Fruit fly (Drosophila melanogaster) whole organism, prepupa: ENCODE results near the gene CG15747.

Source experiments
- CG10669 ChIP-seq: fragments of 200-800 bp; sonication (Bioruptor generic); optimal IDR thresholded peaks from 3 replicates; lab custom pipeline; 2018; ENCODE audit warnings: missing biosample characterization, mild to moderate bottlenecking, missing genetic modification characterization, moderate library complexity
- CG11294 ChIP-seq: fragments of 200-800 bp; sonication (Bioruptor generic); IDR thresholded peaks from 2 replicates; pipeline ENCODE4 v1.3.6; 2022; ENCODE audit warnings: missing biosample characterization, missing genetic modification characterization
- CG11762 ChIP-seq: fragments of 200-800 bp; sonication (Bioruptor generic); optimal IDR thresholded peaks from 3 replicates; lab custom pipeline; 2016; ENCODE audit warnings: missing biosample characterization, missing genetic modification characterization; ENCODE audit not compliant: insufficient read depth
- CG11902 ChIP-seq: fragments of 200-800 bp; sonication (Bioruptor generic); optimal IDR thresholded peaks from 3 replicates; lab custom pipeline; 2016; ENCODE audit warnings: missing biosample characterization, missing genetic modification characterization
- CG15336 ChIP-seq: fragments of 200-800 bp; sonication (Bioruptor generic); IDR thresholded peaks from 2 replicates; pipeline ENCODE4 v1.3.6; 2022; ENCODE audit warnings: missing biosample characterization, missing genetic modification characterization
- CG16779 ChIP-seq: fragments of 200-800 bp; sonication (Bioruptor generic); optimal IDR thresholded peaks from 3 replicates; lab custom pipeline; 2017; ENCODE audit warnings: missing biosample characterization, mild to moderate bottlenecking, missing genetic modification characterization
- CG31627 ChIP-seq: fragments of 200-800 bp; sonication (Bioruptor generic); optimal IDR thresholded peaks from 3 replicates; lab custom pipeline; 2016; ENCODE audit warnings: missing biosample characterization, missing genetic modification characterization
- CG32006 ChIP-seq: fragments of 200-800 bp; sonication (Bioruptor generic); optimal IDR thresholded peaks from 3 replicates; lab custom pipeline; 2017; ENCODE audit warnings: missing biosample characterization, mild to moderate bottlenecking, missing genetic modification characterization
- CG34406 ChIP-seq: fragments of 200-800 bp; sonication (Bioruptor generic); optimal IDR thresholded peaks from 3 replicates; lab custom pipeline; 2016; ENCODE audit warnings: missing biosample characterization, missing genetic modification characterization
- CG3919 ChIP-seq: fragments of 200-800 bp; sonication (Bioruptor generic); optimal IDR thresholded peaks from 3 replicates; lab custom pipeline; 2016; ENCODE audit warnings: missing biosample characterization, missing genetic modification characterization
- CG4318 ChIP-seq: fragments of 200-800 bp; sonication (Bioruptor generic); optimal IDR thresholded peaks from 3 replicates; lab custom pipeline; 2017; ENCODE audit warnings: missing biosample characterization, mild to moderate bottlenecking, missing genetic modification characterization
- CG6163 ChIP-seq: fragments of 200-800 bp; sonication (Bioruptor generic); IDR thresholded peaks from 3 replicates; pipeline ENCODE4 v1.3.6; 2022; ENCODE audit warnings: missing biosample characterization, missing genetic modification characterization
- CG6792 ChIP-seq: fragments of 200-800 bp; sonication (Bioruptor generic); optimal IDR thresholded peaks from 3 replicates; lab custom pipeline; 2016; ENCODE audit warnings: missing biosample characterization, missing genetic modification characterization
- CG6808 ChIP-seq: fragments of 200-800 bp; sonication (Bioruptor generic); optimal IDR thresholded peaks from 3 replicates; lab custom pipeline; 2017; ENCODE audit warnings: missing biosample characterization, missing genetic modification characterization, mild to moderate bottlenecking, moderate library complexity, missing genetic modification reagents
- CG6854 ChIP-seq: fragments of 200-800 bp; sonication (Bioruptor generic); optimal IDR thresholded peaks from 2 replicates; lab custom pipeline; 2017; ENCODE audit warnings: missing biosample characterization, mild to moderate bottlenecking, missing genetic modification characterization
- CG7368 ChIP-seq: fragments of 200-800 bp; sonication (Bioruptor generic); optimal IDR thresholded peaks from 3 replicates; lab custom pipeline; 2016; ENCODE audit warnings: missing biosample characterization, missing genetic modification characterization
- CG8319 ChIP-seq: fragments of 200-800 bp; sonication (Bioruptor generic); optimal IDR thresholded peaks from 3 replicates; lab custom pipeline; 2016; ENCODE audit warnings: missing biosample characterization, missing genetic modification characterization
- CG8632 ChIP-seq: fragments of 200-800 bp; sonication (Bioruptor generic); optimal IDR thresholded peaks from 3 replicates; lab custom pipeline; 2016; ENCODE audit warnings: missing biosample characterization, missing genetic modification characterization
- CG9139 ChIP-seq: fragments of 200-800 bp; sonication (Bioruptor generic); optimal IDR thresholded peaks from 3 replicates; lab custom pipeline; 2017; ENCODE audit warnings: missing biosample characterization, mild to moderate bottlenecking, missing genetic modification characterization
- Eip75B ChIP-seq: fragments of 200-800 bp; sonication (Bioruptor generic); optimal IDR thresholded peaks from 3 replicates; lab custom pipeline; 2016; ENCODE audit warnings: missing biosample characterization, missing genetic modification characterization
- Eip93F ChIP-seq: fragments of 200-800 bp; sonication (Bioruptor generic); optimal IDR thresholded peaks from 2 replicates; lab custom pipeline; 2016; ENCODE audit warnings: missing biosample characterization, mild to moderate bottlenecking, missing genetic modification characterization
- Ets21C ChIP-seq: fragments of 200-800 bp; sonication (Bioruptor generic); optimal IDR thresholded peaks from 3 replicates; lab custom pipeline; 2016; ENCODE audit warnings: missing biosample characterization, missing genetic modification characterization
- Ets96B ChIP-seq: fragments of 200-800 bp; optimal IDR thresholded peaks from 2 replicates; lab custom pipeline; 2019; ENCODE audit warnings: missing biosample characterization, mild to moderate bottlenecking, missing genetic modification characterization, moderate library complexity
- Hr38 ChIP-seq: sonication (Bioruptor generic); optimal IDR thresholded peaks from 2 replicates; lab custom pipeline; 2016; ENCODE audit warnings: missing biosample characterization, missing genetic modification characterization
- Hr39 ChIP-seq: fragments of 200-800 bp; sonication (Bioruptor generic); optimal IDR thresholded peaks from 2 replicates; lab custom pipeline; 2016; ENCODE audit warnings: missing biosample characterization, missing genetic modification characterization
- Hr4 ChIP-seq: fragments of 200-800 bp; sonication (Bioruptor generic); optimal IDR thresholded peaks from 3 replicates; lab custom pipeline; 2016; ENCODE audit warnings: missing biosample characterization, missing genetic modification characterization
- Met ChIP-seq: fragments of 200-800 bp; sonication (Bioruptor generic); optimal IDR thresholded peaks from 3 replicates; lab custom pipeline; 2016; ENCODE audit warnings: missing biosample characterization, missing genetic modification characterization
- Smox ChIP-seq: fragments of 200-800 bp; sonication (Bioruptor generic); optimal IDR thresholded peaks from 3 replicates; lab custom pipeline; 2016; ENCODE audit warnings: missing biosample characterization, missing genetic modification characterization
- Sox14 ChIP-seq: fragments of 200-800 bp; sonication (Bioruptor generic); optimal IDR thresholded peaks from 3 replicates; lab custom pipeline; 2016; ENCODE audit warnings: missing biosample characterization, missing genetic modification characterization
- achi ChIP-seq: fragments of 200-800 bp; sonication (Bioruptor generic); optimal IDR thresholded peaks from 3 replicates; lab custom pipeline; 2016; ENCODE audit warnings: missing biosample characterization, missing genetic modification characterization
- acj6 ChIP-seq: fragments of 200-800 bp; sonication (Bioruptor generic); optimal IDR thresholded peaks from 3 replicates; lab custom pipeline; 2016; ENCODE audit warnings: missing biosample characterization, missing genetic modification characterization
- cyc ChIP-seq: fragments of 200-800 bp; sonication (Bioruptor generic); optimal IDR thresholded peaks from 3 replicates; lab custom pipeline; 2016; ENCODE audit warnings: missing biosample characterization, missing genetic modification characterization
- dac ChIP-seq: fragments of 200-800 bp; sonication (Bioruptor generic); optimal IDR thresholded peaks from 2 replicates; lab custom pipeline; 2017; ENCODE audit warnings: missing biosample characterization, mild to moderate bottlenecking, missing genetic modification characterization
- dsx ChIP-seq: fragments of 200-800 bp; optimal IDR thresholded peaks from 3 replicates; lab custom pipeline; 2019; ENCODE audit warnings: missing biosample characterization, mild to moderate bottlenecking, missing genetic modification characterization, moderate library complexity; ENCODE audit not compliant: poor library complexity, severe bottlenecking
- eg ChIP-seq: fragments of 200-800 bp; sonication (Bioruptor generic); IDR thresholded peaks from 3 replicates; pipeline ENCODE4 v1.3.6; 2022; ENCODE audit warnings: missing biosample characterization, missing genetic modification characterization
- esn ChIP-seq: fragments of 200-800 bp; sonication (Bioruptor generic); optimal IDR thresholded peaks from 2 replicates; lab custom pipeline; 2016; ENCODE audit warnings: missing biosample characterization, mild to moderate bottlenecking, missing genetic modification characterization, moderate library complexity
- fd59A ChIP-seq: fragments of 200-800 bp; sonication (Bioruptor generic); optimal IDR thresholded peaks from 2 replicates; lab custom pipeline; 2017; ENCODE audit warnings: missing biosample characterization, mild to moderate bottlenecking, missing genetic modification characterization, missing genetic modification reagents
- fd85E ChIP-seq: fragments of 200-800 bp; sonication (Bioruptor generic); optimal IDR thresholded peaks from 3 replicates; lab custom pipeline; 2016; ENCODE audit warnings: missing biosample characterization, missing genetic modification characterization
- fkh ChIP-seq: fragments of 200-800 bp; sonication (Bioruptor generic); optimal IDR thresholded peaks from 3 replicates; lab custom pipeline; 2017; ENCODE audit warnings: missing biosample characterization, mild to moderate bottlenecking, missing genetic modification characterization, moderate library complexity
- net ChIP-seq: fragments of 200-800 bp; sonication (Bioruptor generic); optimal IDR thresholded peaks from 3 replicates; lab custom pipeline; 2016; ENCODE audit warnings: missing biosample characterization, missing genetic modification characterization
- pdm3 ChIP-seq: fragments of 200-800 bp; sonication (Bioruptor generic); optimal IDR thresholded peaks from 3 replicates; lab custom pipeline; 2016; ENCODE audit warnings: missing biosample characterization, missing genetic modification characterization
- salr ChIP-seq, 2 experiments: fragments of 200-800 bp; sonication (Bioruptor generic); optimal IDR thresholded peaks; 3 replicates each; lab custom pipeline; 2016 to 2018; ENCODE audit warnings: missing biosample characterization in 2 of 2, missing genetic modification characterization in 2 of 2, mild to moderate bottlenecking in 1 of 2
- spab ChIP-seq: fragments of 200-800 bp; sonication (Bioruptor generic); optimal IDR thresholded peaks from 2 replicates; lab custom pipeline; 2017; ENCODE audit warnings: missing biosample characterization, mild to moderate bottlenecking, missing genetic modification characterization, missing genetic modification reagents
- ss ChIP-seq, 2 experiments: fragments of 200-800 bp; sonication (Bioruptor generic); optimal IDR thresholded peaks; 2 replicates in 1 of 2; 3 replicates in 1 of 2; lab custom pipeline; 2017 to 2018; ENCODE audit warnings: mild to moderate bottlenecking in 2 of 2, missing biosample characterization in 2 of 2, missing genetic modification characterization in 2 of 2, moderate library complexity in 1 of 2
- svp ChIP-seq: fragments of 200-800 bp; sonication (Bioruptor generic); peaks from one replicate; lab custom pipeline; 2016; ENCODE audit warnings: missing biosample characterization, missing genetic modification characterization
- topi ChIP-seq: fragments of 200-800 bp; sonication (Bioruptor generic); optimal IDR thresholded peaks from 3 replicates; lab custom pipeline; 2016; ENCODE audit warnings: missing biosample characterization, missing genetic modification characterization

CG15747 gene

dm6 chrX:13331814-13332701 is 6.1 kb upstream of the CG15747 start (continued):
- peak; percentile 85 for TF ChIP-seq CG11762 (GFP tag; lab: Kevin White, UChicago)
- TF ChIP-seq dsx, result peak; percentile 68
- peak; percentile 89 for TF ChIP-seq esn (GFP tag; lab: Kevin White, UChicago)
- TF ChIP-seq spab (GFP tag; lab: Kevin White, UChicago), result peak; percentile 63
- TF ChIP-seq achi (GFP tag; lab: Kevin White, UChicago), result peak; percentile 79
- TF ChIP-seq CG11294, result peak; percentile 78; the same call in 1 of the 2 replicates
- TF ChIP-seq salr (GFP tag; optimal IDR thresholded peaks at IDR 0.05; lab: Kevin White, UChicago), result peak; percentile 65 to 69
- TF ChIP-seq CG16779 (tag; lab: Kevin White, UChicago), result peak; percentile 69
- TF ChIP-seq CG10669 (GFP tag; lab: Kevin White, UChicago), result peak; percentile 84
- peak; percentile 94 for TF ChIP-seq eg (GFP tag; lab: Robert Waterston, UW)
- peak; percentile 84 for TF ChIP-seq acj6
- peak; percentile 69 for TF ChIP-seq CG11902 (GFP tag; lab: Kevin White, UChicago)
- peak; percentile 63 for TF ChIP-seq Ets21C
- TF ChIP-seq, all 60 proteins: peak for 58

dm6 chrX:13332702-13333243 is 5.3 kb upstream of the CG15747 start:
- TF ChIP-seq CG6854, result no peak
- TF ChIP-seq CG6792 (GFP tag; lab: Kevin White, UChicago), result peak; percentile 28
- TF ChIP-seq cyc (GFP tag; lab: Kevin White, UChicago), result peak; percentile 44
- peak; percentile 85 for TF ChIP-seq svp (GFP tag; lab: Kevin White, UChicago)
- TF ChIP-seq net (GFP tag; lab: Kevin White, UChicago), result peak; percentile 35
- TF ChIP-seq CG31627 (GFP tag; lab: Kevin White, UChicago), result peak; percentile 46
- TF ChIP-seq ss (GFP tag; optimal IDR thresholded peaks at IDR 0.05; lab: Kevin White, UChicago), result peak; percentile 23 to 35
- TF ChIP-seq Ets21C, result peak; percentile 13
- peak; percentile 31 for TF ChIP-seq CG6808 (GFP tag; lab: Kevin White, UChicago)
- peak; percentile 17 for TF ChIP-seq Smox (GFP tag; lab: Kevin White, UChicago)
- TF ChIP-seq salr (GFP tag; optimal IDR thresholded peaks at IDR 0.05; lab: Kevin White, UChicago), result peak in 1 of 2 experiments; percentile 62
- TF ChIP-seq Hr4 (GFP tag; lab: Kevin White, UChicago), result peak; percentile 17
- no peak for TF ChIP-seq CG11294
- peak; percentile 15 for TF ChIP-seq Ets96B
- TF ChIP-seq Hr39, result peak; percentile 29
- TF ChIP-seq CG15336 (GFP tag; lab: Robert Waterston, UW), result no peak
- peak; percentile 52 for TF ChIP-seq Eip75B (GFP tag; lab: Kevin White, UChicago)
- TF ChIP-seq Sox14 (GFP tag; lab: Kevin White, UChicago), result peak; percentile 67
- peak; percentile 49 for TF ChIP-seq esn (GFP tag; lab: Kevin White, UChicago)
- no peak for TF ChIP-seq CG8319
- no peak for TF ChIP-seq CG34406
- TF ChIP-seq CG32006 (GFP tag; lab: Kevin White, UChicago), result peak; percentile 82
- TF ChIP-seq eg (GFP tag; lab: Robert Waterston, UW), result no peak
- TF ChIP-seq CG6163 (GFP tag; lab: Robert Waterston, UW), result peak; percentile 29; the same call in 1 of the 3 replicates
- no peak for TF ChIP-seq CG9139
- TF ChIP-seq fkh, result peak; percentile 75
- peak; percentile 41 for TF ChIP-seq CG4318 (GFP tag; lab: Kevin White, UChicago)
- no peak for TF ChIP-seq Eip93F (GFP tag; lab: Kevin White, UChicago)
- TF ChIP-seq CG16779 (tag; lab: Kevin White, UChicago), result no peak
- TF ChIP-seq CG8632 (GFP tag; lab: Kevin White, UChicago), result peak; percentile 0
- peak; percentile 23 for TF ChIP-seq fd59A (GFP tag; lab: Kevin White, UChicago)
- peak; percentile 48 for TF ChIP-seq Met (GFP tag; lab: Kevin White, UChicago)
- peak; percentile 42 for TF ChIP-seq pdm3 (GFP tag; lab: Kevin White, UChicago)
- TF ChIP-seq dac (GFP tag; lab: Kevin White, UChicago), result peak; percentile 25
- peak; percentile 46 for TF ChIP-seq topi (GFP tag; lab: Kevin White, UChicago)
- TF ChIP-seq CG7368, result peak; percentile 28
- no peak for TF ChIP-seq CG10669 (GFP tag; lab: Kevin White, UChicago)
- peak; percentile 44 for TF ChIP-seq CG3919 (GFP tag; lab: Kevin White, UChicago)
- TF ChIP-seq fd85E (GFP tag; lab: Kevin White, UChicago), result no peak
- no peak for TF ChIP-seq Hr38 (GFP tag; lab: Kevin White, UChicago)
- TF ChIP-seq achi (GFP tag; lab: Kevin White, UChicago), result peak; percentile 51
